Worm (Caenorhabditis elegans): ENCODE data around the gene F55C12.19.
"Not testable (repeated sequence)": the region's sequence is repeated elsewhere in the genome, so short reads cannot be mapped to it uniquely, and the experiment has no call there.

- not testable (repeated sequence) for TF ChIP-seq pes-1 (GFP tag; IDR thresholded peaks at IDR 0.05); flt-1 (GFP tag; IDR thresholded peaks at IDR 0.05); scrt-1 (GFP tag; IDR thresholded peaks at IDR 0.05); ama-1 (optimal IDR thresholded peaks at IDR 0.05); aly-1 (tag; optimal IDR thresholded peaks at IDR 0.05)
Measured at ce11 chrII:5876511-5876910, 10.6 kb downstream of the F55C12.19 start, which contains the start of gene F55C12.2.

Measured in whole organism, early embryonic.